Worm (Caenorhabditis elegans) whole organism, L4/young adult: ENCODE data around the gene rib-2.

Experiments
- W03F9.2 ChIP-seq: fragments of 150-350 bp; optimal IDR thresholded peaks from 2 replicates; lab custom pipeline; 2014; ENCODE audit warnings: missing biosample characterization, missing genetic modification characterization
- dao-5 ChIP-seq: sonication (generic microtip); optimal IDR thresholded peaks from 2 replicates; lab custom pipeline; 2016; ENCODE audit warnings: missing genotype, missing genetic modification characterization, moderate library complexity, missing compliant biosample characterization
- him-1 ChIP-seq: sonication (generic microtip); optimal IDR thresholded peaks from 2 replicates; lab custom pipeline; 2016; ENCODE audit warnings: missing genotype, missing genetic modification reagents, missing genetic modification characterization, missing compliant biosample characterization

ce11 chrIII:10709676-10710075 lies 32.9 kb upstream of the rib-2 start:
- TF ChIP-seq W03F9.2 (tag; lab: Kevin White, UChicago) (no peak), him-1 (no peak), dao-5 (tag; lab: Kevin White, UChicago) (no peak)
